Worm (Caenorhabditis elegans) whole organism, L4/young adult: ENCODE results near the gene dph-2.

ENCODE experiments used
- W03F9.2 ChIP-seq: fragments of 150-350 bp; optimal IDR thresholded peaks from 2 replicates; lab custom pipeline; 2014; ENCODE audit warnings: missing biosample characterization, missing genetic modification characterization
- dao-5 ChIP-seq: sonication (generic microtip); optimal IDR thresholded peaks from 2 replicates; lab custom pipeline; 2016; ENCODE audit warnings: missing genotype, missing genetic modification characterization, moderate library complexity, missing compliant biosample characterization
- him-1 ChIP-seq: sonication (generic microtip); optimal IDR thresholded peaks from 2 replicates; lab custom pipeline; 2016; ENCODE audit warnings: missing genotype, missing genetic modification reagents, missing genetic modification characterization, missing compliant biosample characterization

DNA sequence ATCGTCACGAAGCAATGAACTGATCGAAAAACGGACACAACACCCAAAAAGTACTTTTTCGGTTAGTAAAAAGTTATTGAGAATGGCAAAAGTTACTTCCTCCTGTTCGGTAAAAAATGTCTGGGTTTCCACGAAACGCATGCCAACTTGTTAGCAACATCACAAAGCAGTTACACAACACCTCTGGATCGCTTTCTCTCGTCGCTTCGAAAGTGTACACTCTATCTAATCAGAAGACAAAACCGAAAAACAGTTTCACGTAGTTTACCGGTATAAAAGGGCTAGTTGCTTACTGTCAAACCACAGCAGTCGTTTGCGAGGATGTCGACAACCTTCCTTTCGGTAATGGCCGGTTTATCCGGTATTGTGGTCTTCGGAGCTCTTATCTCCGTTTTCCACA lies 7.2 kb downstream of the dph-2 start, which contains the start of gene col-80:
- no peak for TF ChIP-seq W03F9.2 (tag; lab: Kevin White, UChicago)
- no peak for TF ChIP-seq him-1 (tag; lab: Kevin White, UChicago)
- TF ChIP-seq dao-5 (tag; lab: Kevin White, UChicago): no peak
